Worm (Caenorhabditis elegans) whole organism, midembryonic: ENCODE data around the gene rpl-37.

ENCODE experiments used
- T22C8.4 ChIP-seq: fragments of 200-800 bp; sonication (Bioruptor generic); IDR thresholded peaks from 2 replicates; pipeline ENCODE4 v1.3.6; 2022; ENCODE audit warnings: missing genetic modification characterization, missing compliant biosample characterization
- cog-1 ChIP-seq: sonication (generic microtip); optimal IDR thresholded peaks from 2 replicates; lab custom pipeline; 2016; ENCODE audit warnings: missing genetic modification characterization, missing compliant biosample characterization
- flt-1 ChIP-seq: fragments of 200-800 bp; sonication (Bioruptor generic); IDR thresholded peaks from 2 replicates; pipeline ENCODE4 v1.3.6; 2022; ENCODE audit warnings: missing genetic modification characterization, missing compliant biosample characterization
- klf-2 ChIP-seq: fragments of 200-800 bp; sonication (Bioruptor generic); conservative IDR thresholded peaks from 2 replicates; pipeline ENCODE4 v1.3.6; 2022; ENCODE audit warnings: missing genetic modification reagents, missing genetic modification characterization, missing compliant biosample characterization
- med-1 ChIP-seq: sonication (generic microtip); optimal IDR thresholded peaks from 2 replicates; lab custom pipeline; 2017; ENCODE audit warnings: missing genetic modification characterization, mild to moderate bottlenecking, missing compliant biosample characterization, antibody characterized with exemption, missing genetic modification reagents; ENCODE audit not compliant: insufficient read depth
- ref-1 ChIP-seq: fragments of 200-800 bp; sonication (Bioruptor generic); conservative IDR thresholded peaks from 2 replicates; pipeline ENCODE4 v1.3.6; 2022; ENCODE audit warnings: missing genetic modification reagents, missing genetic modification characterization, missing compliant biosample characterization
- tab-1 ChIP-seq: fragments of 200-800 bp; sonication (Bioruptor generic); IDR thresholded peaks from 2 replicates; pipeline ENCODE4 v1.3.6; 2022; ENCODE audit warnings: missing genetic modification characterization, missing compliant biosample characterization
- ztf-23 ChIP-seq: fragments of 200-800 bp; sonication (Bioruptor generic); IDR thresholded peaks from 2 replicates; pipeline ENCODE4 v1.3.6; 2022; ENCODE audit warnings: missing genetic modification reagents, missing genetic modification characterization, missing compliant biosample characterization
- ztf-29 ChIP-seq: fragments of 200-800 bp; sonication (Bioruptor generic); IDR thresholded peaks from 2 replicates; pipeline ENCODE4 v1.3.6; 2022; ENCODE audit warnings: missing genetic modification reagents, missing genetic modification characterization, missing compliant biosample characterization

DNA sequence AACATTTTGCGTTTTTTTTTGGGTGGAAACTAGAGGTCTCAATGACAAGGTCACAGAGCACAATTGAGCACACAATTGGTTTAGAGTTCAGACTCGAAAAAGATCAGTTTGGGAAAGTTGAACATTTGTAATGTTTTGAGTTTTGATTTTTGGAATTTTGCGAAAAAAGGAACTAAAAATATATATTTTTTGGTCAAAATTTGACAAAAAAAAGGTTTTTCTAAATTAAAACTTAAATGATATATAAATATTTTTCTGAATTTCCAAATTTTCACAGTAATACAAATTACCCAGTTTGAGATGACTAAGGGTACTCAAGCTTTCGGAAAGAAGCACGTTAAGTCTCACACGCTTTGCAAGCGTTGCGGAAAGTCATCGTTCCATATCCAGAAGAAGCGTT, at the start of gene rpl-37:
- TF ChIP-seq cog-1 (tag; lab: Kevin White, UChicago) (no peak), ztf-29 (GFP tag; lab: Robert Waterston, UW) (no peak), med-1 (no peak), T22C8.4 (GFP tag; lab: Robert Waterston, UW) (no peak), tab-1 (GFP tag; lab: Robert Waterston, UW) (no peak), klf-2 (GFP tag; lab: Robert Waterston, UW) (no peak), ztf-23 (no peak), flt-1 (GFP tag; lab: Robert Waterston, UW) (no peak), ref-1 (no peak)
